Worm (Caenorhabditis elegans) whole organism, L1 larva: Measurements from ENCODE around the gene F43G6.7.

ENCODE experiments used
- C16A3.4 ChIP-seq: fragments of 150-350 bp; optimal IDR thresholded peaks from 2 replicates; lab custom pipeline; 2014; ENCODE audit warnings: missing biosample characterization, missing genetic modification characterization
- Y116A8C.19 ChIP-seq: sonication (generic microtip); optimal IDR thresholded peaks from 2 replicates; lab custom pipeline; 2016; ENCODE audit warnings: missing compliant biosample characterization, missing genetic modification characterization, borderline replicate concordance
- alr-1 ChIP-seq: fragments of 200-800 bp; sonication (Bioruptor generic); optimal IDR thresholded peaks from 2 replicates; lab custom pipeline; 2018; ENCODE audit warnings: borderline replicate concordance, mild to moderate bottlenecking, missing genetic modification characterization, missing compliant biosample characterization
- ama-1 ChIP-seq: fragments of 150-350 bp; optimal IDR thresholded peaks from 2 replicates; lab custom pipeline; 2014
- efl-1 ChIP-seq, 4 experiments: fragments of 150-350 bp; optimal IDR thresholded peaks in 3 of 4; peaks in 1 of 4; 1 replicate in 1 of 4; 2 replicates in 3 of 4; lab custom pipeline; 2014; ENCODE audit warnings: missing biosample characterization in 2 of 4, missing genetic modification characterization in 2 of 4, missing genetic modification reagents in 2 of 4
- elt-2 ChIP-seq: sonication (generic microtip); optimal IDR thresholded peaks from 2 replicates; lab custom pipeline; 2016; ENCODE audit warnings: missing genetic modification characterization, mild to moderate bottlenecking, inconsistent platforms, missing compliant biosample characterization, missing genetic modification reagents
- elt-3 ChIP-seq, 6 experiments: fragments of 150-350 bp in 1 of 6; sonication (generic microtip); optimal IDR thresholded peaks; 2 replicates each; lab custom pipeline; 2017 to 2018; ENCODE audit warnings: missing biosample characterization in 6 of 6, missing genetic modification characterization in 6 of 6, inconsistent platforms in 1 of 6
- ets-5 ChIP-seq: fragments of 200-800 bp; sonication (Bioruptor generic); IDR thresholded peaks from 2 replicates; pipeline ENCODE4 v1.3.6; 2022; ENCODE audit warnings: missing genetic modification characterization, missing compliant biosample characterization
- fkh-4 ChIP-seq: sonication (generic microtip); optimal IDR thresholded peaks from 2 replicates; lab custom pipeline; 2016; ENCODE audit warnings: missing compliant biosample characterization, missing genetic modification characterization, borderline replicate concordance
- fos-1 ChIP-seq: fragments of 150-350 bp; optimal IDR thresholded peaks from 2 replicates; lab custom pipeline; 2014; ENCODE audit warnings: missing biosample characterization, missing genetic modification characterization
- jun-1 ChIP-seq: fragments of 150-350 bp; optimal IDR thresholded peaks from 2 replicates; lab custom pipeline; 2014; ENCODE audit warnings: missing biosample characterization, missing genetic modification reagents, missing genetic modification characterization
- lin-14 ChIP-seq: fragments of 200-800 bp; sonication (Bioruptor generic); optimal IDR thresholded peaks from 2 replicates; lab custom pipeline; 2018; ENCODE audit warnings: mild to moderate bottlenecking, missing genetic modification characterization, moderate library complexity, missing compliant biosample characterization
- lin-35 ChIP-seq, 2 experiments: fragments of 150-350 bp; optimal IDR thresholded peaks; 2 replicates each; lab custom pipeline; 2014; ENCODE audit warnings: missing biosample characterization in 2 of 2, missing genetic modification characterization in 2 of 2, missing genetic modification reagents in 2 of 2
- lin-39 ChIP-seq: fragments of 150-350 bp; optimal IDR thresholded peaks from 2 replicates; lab custom pipeline; 2014; ENCODE audit warnings: missing biosample characterization, missing genetic modification reagents, missing genetic modification characterization
- mab-9 ChIP-seq: fragments of 200-800 bp; sonication (Bioruptor generic); IDR thresholded peaks from 2 replicates; pipeline ENCODE4 v1.3.6; 2022; ENCODE audit warnings: missing genetic modification reagents, missing genetic modification characterization, missing compliant biosample characterization
- nhr-11 ChIP-seq: fragments of 150-350 bp; optimal IDR thresholded peaks from 2 replicates; lab custom pipeline; 2014; ENCODE audit warnings: missing biosample characterization, missing genetic modification characterization
- nhr-28 ChIP-seq: fragments of 150-350 bp; optimal IDR thresholded peaks from 2 replicates; lab custom pipeline; 2014; ENCODE audit warnings: missing biosample characterization, missing genetic modification characterization
- pqm-1 ChIP-seq: sonication (generic microtip); optimal IDR thresholded peaks from 3 replicates; lab custom pipeline; 2017; ENCODE audit warnings: missing biosample characterization, missing genetic modification characterization
- rnt-1 ChIP-seq: sonication (generic microtip); optimal IDR thresholded peaks from 2 replicates; lab custom pipeline; 2016; ENCODE audit warnings: mild to moderate bottlenecking, missing genetic modification characterization, moderate library complexity, missing compliant biosample characterization
- sup-37 ChIP-seq: fragments of 200-800 bp; sonication (Bioruptor generic); optimal IDR thresholded peaks from 2 replicates; lab custom pipeline; 2018; ENCODE audit warnings: mild to moderate bottlenecking, missing genetic modification characterization, missing compliant biosample characterization
- tlp-1 ChIP-seq: fragments of 150-350 bp; optimal IDR thresholded peaks from 2 replicates; lab custom pipeline; 2014; ENCODE audit warnings: missing biosample characterization, missing genetic modification characterization
- unc-30 ChIP-seq: sonication (generic microtip); optimal IDR thresholded peaks from 2 replicates; lab custom pipeline; 2017; ENCODE audit warnings: missing biosample characterization, missing genetic modification characterization
- unc-98 ChIP-seq: fragments of 200-800 bp; sonication (Bioruptor generic); IDR thresholded peaks from 2 replicates; pipeline ENCODE4 v1.3.6; 2022; ENCODE audit warnings: missing genetic modification characterization, missing compliant biosample characterization
- zag-1 ChIP-seq: fragments of 150-350 bp; optimal IDR thresholded peaks from 2 replicates; lab custom pipeline; 2014; ENCODE audit warnings: missing biosample characterization, missing genetic modification characterization
- ztf-4 ChIP-seq: fragments of 150-350 bp; optimal IDR thresholded peaks from 2 replicates; lab custom pipeline; 2014; ENCODE audit warnings: missing biosample characterization, missing genetic modification characterization

The F43G6.7 gene

ce11 chrII:11856361-11856760 lies 45.8 kb downstream of the F43G6.7 start, which contains the start of gene clh-1:
Gene clh-1, minus strand, starts transcription at chrII:11856461.
- no peak for TF ChIP-seq Y116A8C.19
- no peak for TF ChIP-seq lin-14
- TF ChIP-seq ets-5 (GFP tag; lab: Robert Waterston, UW): no peak
- no peak for TF ChIP-seq pqm-1 (tag; lab: Kevin White, UChicago)
- no peak for TF ChIP-seq nhr-11 (tag; lab: Kevin White, UChicago)
- no peak for TF ChIP-seq ama-1
- no peak for TF ChIP-seq sup-37 (GFP tag; lab: Kevin White, UChicago)
- no peak for TF ChIP-seq fkh-4 (tag; lab: Kevin White, UChicago)
- no peak for TF ChIP-seq ztf-4
- no peak for TF ChIP-seq alr-1 (tag; lab: Kevin White, UChicago)
- no peak for TF ChIP-seq mab-9 (GFP tag; lab: Robert Waterston, UW)
- TF ChIP-seq unc-30: no peak
- no peak for TF ChIP-seq zag-1
- TF ChIP-seq elt-3 (tag; optimal IDR thresholded peaks at IDR 0.05; lab: Kevin White, UChicago): no peak
- TF ChIP-seq fos-1 (tag; lab: Kevin White, UChicago): no peak
- no peak for TF ChIP-seq nhr-28 (tag; lab: Kevin White, UChicago)
- no peak for TF ChIP-seq lin-39 (tag; lab: Kevin White, UChicago)
- TF ChIP-seq jun-1 (tag; lab: Kevin White, UChicago): no peak
- no peak for TF ChIP-seq lin-35 (GFP tag; optimal IDR thresholded peaks at IDR 0.05; lab: Kevin White, UChicago)
- TF ChIP-seq rnt-1: no peak

- TF ChIP-seq lin-35 (GFP tag; optimal IDR thresholded peaks at IDR 0.05; lab: Kevin White, UChicago): peak in 1 of 2 experiments; percentile 17
- no peak for TF ChIP-seq unc-98 (GFP tag; lab: Robert Waterston, UW)
- TF ChIP-seq pqm-1 (tag; lab: Kevin White, UChicago): no peak
- no peak for TF ChIP-seq tlp-1 (tag; lab: Kevin White, UChicago)
- TF ChIP-seq elt-2 (tag; lab: Kevin White, UChicago): peak; percentile 89
- TF ChIP-seq, all 84 proteins: peak for 2
These were observed 49.2 kb downstream of the F43G6.7 start for ce11 chrII:11859833-11860232.

DNA sequence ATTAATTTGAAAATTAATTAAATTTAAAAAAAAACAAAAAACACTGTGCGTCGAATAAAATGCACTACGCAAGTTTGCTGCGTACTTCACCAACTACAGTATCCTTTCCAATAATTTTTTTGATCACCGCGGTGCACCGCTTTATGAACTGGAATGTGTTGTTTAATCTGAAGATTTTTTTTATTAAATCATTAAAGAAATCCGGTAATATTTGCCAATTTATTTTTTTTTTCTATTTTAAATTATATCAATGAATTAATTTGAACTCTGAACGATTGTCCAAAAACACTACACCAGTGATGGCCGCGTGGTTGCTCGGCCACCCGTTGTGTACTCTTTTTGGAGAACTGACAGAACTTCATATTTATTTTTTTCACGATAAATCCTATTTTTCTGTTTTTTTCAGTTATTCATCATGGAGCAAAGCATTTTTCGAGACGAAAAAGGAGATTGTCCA lies 50.1 kb downstream of the F43G6.7 start, which contains the start of gene K12D12.5:
TSS of gene K12D12.5 (plus strand) at position 407 of the 457 bp plus-strand sequence.
- TF ChIP-seq efl-1 (optimal IDR thresholded peaks at IDR 0.05; lab: Kevin White, UChicago) (peak in 1 of 2 experiments; percentile 61), efl-1 (GFP tag; optimal IDR thresholded peaks at IDR 0.05 in 1 of 2; lab: Kevin White, UChicago) (no peak), C16A3.4 (tag; lab: Kevin White, UChicago) (no peak)
